Worm (Caenorhabditis elegans) whole organism, L3 larva: ENCODE data around the gene zim-2.

Experiments used
- aly-2 ChIP-seq: fragments of 150-350 bp; optimal IDR thresholded peaks from 2 replicates; lab custom pipeline; 2014; ENCODE audit warnings: missing biosample characterization, missing genetic modification characterization
- fos-1 ChIP-seq: fragments of 150-350 bp; optimal IDR thresholded peaks from 2 replicates; lab custom pipeline; 2014; ENCODE audit warnings: missing biosample characterization, missing genetic modification characterization
- snpc-4 ChIP-seq: fragments of 150-350 bp; optimal IDR thresholded peaks from 2 replicates; lab custom pipeline; 2014; ENCODE audit warnings: missing biosample characterization, missing genetic modification characterization

DNA sequence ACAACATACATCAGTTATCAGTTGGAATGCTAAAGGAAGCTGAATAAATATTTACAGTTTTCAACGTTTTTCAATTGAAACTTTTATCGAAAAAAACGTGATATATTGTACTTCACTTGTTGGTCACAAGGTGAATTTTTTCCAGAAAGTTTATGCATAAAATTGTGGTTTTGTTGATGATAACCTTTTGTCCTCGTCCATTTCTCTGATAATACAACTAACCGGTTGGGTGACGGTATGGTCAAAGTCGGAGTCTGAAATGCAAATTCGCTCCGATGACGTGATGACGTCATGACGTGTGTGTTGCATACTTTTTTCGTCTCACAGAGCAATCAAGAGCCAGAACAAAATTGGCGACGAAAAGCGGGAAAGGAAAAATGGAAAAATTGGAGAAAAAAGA, 43.6 kb upstream of the zim-2 start:
- TF ChIP-seq fos-1 (tag; lab: Kevin White, UChicago) (no peak), aly-2 (tag; lab: Kevin White, UChicago) (no peak), snpc-4 (tag; lab: Kevin White, UChicago) (no peak)
